Fruit fly (Drosophila melanogaster): Measurements from ENCODE around the gene Cox11.

The Cox11 gene

DNA sequence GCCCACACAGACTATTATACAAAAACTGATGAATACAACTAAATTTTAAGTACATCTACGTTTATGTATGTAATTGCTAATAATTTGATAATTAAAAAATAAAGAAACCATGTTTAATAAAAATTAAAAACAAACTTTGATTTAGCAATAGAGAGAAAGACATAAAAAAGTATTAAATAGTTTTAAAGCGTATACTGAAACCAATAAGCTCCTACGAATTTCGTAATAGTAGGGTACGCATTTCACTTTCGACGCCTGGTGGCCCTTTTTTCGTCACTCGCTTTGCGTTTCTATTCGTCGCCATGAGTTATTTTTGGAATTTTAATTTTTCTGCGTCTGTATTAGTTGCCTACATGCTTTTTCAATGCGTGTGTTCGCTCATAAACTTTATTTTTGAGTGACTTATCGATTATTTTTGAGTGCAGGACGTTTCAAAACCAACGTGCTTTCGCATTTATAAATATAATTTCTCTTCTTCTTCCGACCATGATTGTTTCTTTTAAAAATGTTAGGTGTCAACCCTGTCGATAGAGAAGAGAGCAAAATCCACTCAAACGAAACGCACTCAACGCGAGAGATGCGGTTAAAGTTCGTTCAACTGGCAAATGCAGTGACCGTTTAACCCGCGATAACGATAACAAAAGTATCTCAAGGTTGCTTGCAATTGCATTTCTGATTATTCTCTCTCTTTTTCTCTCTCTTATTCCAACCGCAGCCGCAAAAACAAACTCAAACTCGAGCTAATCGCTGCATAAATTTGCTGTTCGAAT is 19.9 kb downstream of the Cox11 start, which contains the start of gene Oscillin (continued):
- TF ChIP-seq btn (GFP tag; optimal IDR thresholded peaks at IDR 0.05) (no peak), CG15696 (tag; optimal IDR thresholded peaks at IDR 0.05) (peak; percentile 58), CG8359 (GFP tag; optimal IDR thresholded peaks at IDR 0.05; ENCODE audit: borderline replicate concordance) (peak; percentile 44), nerfin-2 (GFP tag; IDR thresholded peaks at IDR 0.05; ENCODE audit: partially characterized antibody) (peak; percentile 87), Dip2 (GFP tag; IDR thresholded peaks at IDR 0.05) (no peak), Hsf (GFP tag; optimal IDR thresholded peaks at IDR 0.05) (peak; percentile 74), HHEX (GFP tag; optimal IDR thresholded peaks at IDR 0.05) (peak; percentile 86), Xbp1 (GFP tag; optimal IDR thresholded peaks at IDR 0.05) (peak; percentile 80), CG14050 (GFP tag; IDR thresholded peaks at IDR 0.05) (peak; percentile 68), trh (GFP tag; optimal IDR thresholded peaks at IDR 0.05) (peak; percentile 67), so (GFP tag; IDR thresholded peaks at IDR 0.05) (peak; percentile 63; the same call in 1 of the 3 replicates), rib (GFP tag; IDR thresholded peaks at IDR 0.05) (peak; percentile 45; the same call in 1 of the 2 replicates), lilli (GFP tag; optimal IDR thresholded peaks at IDR 0.05) (peak; percentile 57), CG7556 (GFP tag; optimal IDR thresholded peaks at IDR 0.05) (peak; percentile 86), GATAe (GFP tag; conservative IDR thresholded peaks at IDR 0.05) (no peak), odd (GFP tag; optimal IDR thresholded peaks at IDR 0.05) (peak; percentile 76), Hr3 (GFP tag; optimal IDR thresholded peaks at IDR 0.05) (no peak), Nf-YC (tag; optimal IDR thresholded peaks at IDR 0.05) (peak; percentile 72), Lim3 (GFP tag; IDR thresholded peaks at IDR 0.05) (no peak), Camta (GFP tag; optimal IDR thresholded peaks at IDR 0.05) (peak; percentile 25), nom (GFP tag; optimal IDR thresholded peaks at IDR 0.05) (peak; percentile 47), Adf1 (GFP tag; IDR thresholded peaks at IDR 0.05) (peak; percentile 16; the same call in 1 of the 2 replicates), Lpt (GFP tag; optimal IDR thresholded peaks at IDR 0.05) (no peak), Sin3A (optimal IDR thresholded peaks at IDR 0.05) (no peak), yki (optimal IDR thresholded peaks at IDR 0.05) (no peak), CG2875 (GFP tag; optimal IDR thresholded peaks at IDR 0.05) (peak; percentile 77), Atf6 (GFP tag; IDR thresholded peaks at IDR 0.05) (no peak), Poxn (GFP tag; IDR thresholded peaks at IDR 0.05) (peak; percentile 28; the same call in 1 of the 2 replicates), CG18619 (GFP tag; optimal IDR thresholded peaks at IDR 0.05) (peak; percentile 49), sima (GFP tag; optimal IDR thresholded peaks at IDR 0.05) (no peak), luna (GFP tag; optimal IDR thresholded peaks at IDR 0.05) (no peak), Mes4 (GFP tag; optimal IDR thresholded peaks at IDR 0.05) (peak; percentile 38), sug (tag; optimal IDR thresholded peaks at IDR 0.05) (peak; percentile 66), CG11560 (tag; IDR thresholded peaks at IDR 0.05) (no peak), Dll (GFP tag; IDR thresholded peaks at IDR 0.05; ENCODE audit: partially characterized antibody) (peak; percentile 66; the same call in 3 of the 4 replicates), slbo (GFP tag; IDR thresholded peaks at IDR 0.05) (peak; percentile 79), chm (GFP tag; IDR thresholded peaks at IDR 0.05) (peak; percentile 77; the same call in 1 of the 2 replicates), ATbp (GFP tag; optimal IDR thresholded peaks at IDR 0.05) (no peak), Hey (tag; optimal IDR thresholded peaks at IDR 0.05) (no peak), Neu2 (GFP tag; optimal IDR thresholded peaks at IDR 0.05; ENCODE audit: borderline replicate concordance) (no peak), HLH3B (GFP tag; IDR thresholded peaks at IDR 0.05) (peak; percentile 78), HmgD (GFP tag; optimal IDR thresholded peaks at IDR 0.05) (no peak), hbn (GFP tag; IDR thresholded peaks at IDR 0.05; ENCODE audit: partially characterized antibody) (peak; percentile 50; the same call in 1 of the 2 replicates), Ets97D (GFP tag; optimal IDR thresholded peaks at IDR 0.05) (no peak), insv (GFP tag; optimal IDR thresholded peaks at IDR 0.05) (peak in 1 of 2 experiments; percentile 35), Ada2b (GFP tag; IDR thresholded peaks at IDR 0.05) (peak; percentile 73), CG10959 (GFP tag; IDR thresholded peaks at IDR 0.05) (peak; percentile 24; the same call in 1 of the 2 replicates), CG9932 (GFP tag; IDR thresholded peaks at IDR 0.05) (peak; percentile 72), zen2 (GFP tag; IDR thresholded peaks at IDR 0.05; ENCODE audit: partially characterized antibody) (peak; percentile 89), CG4282 (GFP tag; optimal IDR thresholded peaks at IDR 0.05) (no peak)

All from whole organism, embryonic.